Fruit fly (Drosophila melanogaster) whole organism, embryonic: ENCODE measurements around the gene Rbf2.

Source experiments
- ATbp ChIP-seq: fragments of 200-800 bp; sonication (Bioruptor generic); optimal IDR thresholded peaks from 2 replicates; lab custom pipeline; 2017; ENCODE audit warnings: missing biosample characterization, mild to moderate bottlenecking, missing genetic modification characterization, missing genetic modification reagents
- Antp ChIP-seq: fragments of 200-800 bp; sonication (Bioruptor generic); optimal IDR thresholded peaks from 3 replicates; lab custom pipeline; 2016; ENCODE audit warnings: missing biosample characterization, missing genetic modification characterization
- CG12659 ChIP-seq: fragments of 200-800 bp; sonication (Bioruptor generic); optimal IDR thresholded peaks from 3 replicates; lab custom pipeline; 2017; ENCODE audit warnings: mild to moderate bottlenecking, missing biosample characterization, missing genetic modification reagents, missing genetic modification characterization
- CG15011 ChIP-seq: fragments of 200-800 bp; sonication (Bioruptor generic); optimal IDR thresholded peaks from 3 replicates; lab custom pipeline; 2018; ENCODE audit warnings: missing biosample characterization, mild to moderate bottlenecking, missing genetic modification characterization
- CG17186 ChIP-seq: fragments of 200-800 bp; sonication (Bioruptor generic); optimal IDR thresholded peaks from 3 replicates; lab custom pipeline; 2017; ENCODE audit warnings: missing biosample characterization, missing genetic modification reagents, missing genetic modification characterization
- CG1792 ChIP-seq: fragments of 200-800 bp; sonication (Bioruptor generic); optimal IDR thresholded peaks from 2 replicates; lab custom pipeline; 2016; ENCODE audit warnings: missing biosample characterization, missing genetic modification characterization
- CG18599 ChIP-seq: fragments of 200-800 bp; sonication (Bioruptor generic); optimal IDR thresholded peaks from 3 replicates; lab custom pipeline; 2017; ENCODE audit warnings: missing biosample characterization, missing genetic modification characterization, mild to moderate bottlenecking, moderate library complexity, missing genetic modification reagents
- CG3163 ChIP-seq: fragments of 200-800 bp; sonication (Bioruptor generic); optimal IDR thresholded peaks from 3 replicates; lab custom pipeline; 2016; ENCODE audit warnings: missing biosample characterization, missing genetic modification characterization
- CG3407 ChIP-seq: fragments of 200-800 bp; sonication (Bioruptor generic); optimal IDR thresholded peaks from 2 replicates; lab custom pipeline; 2018; ENCODE audit warnings: missing biosample characterization, mild to moderate bottlenecking, missing genetic modification characterization
- CG34422 ChIP-seq: fragments of 200-800 bp; sonication (Bioruptor generic); IDR thresholded peaks from 3 replicates; pipeline ENCODE4 v1.3.6; 2022; ENCODE audit warnings: missing biosample characterization, missing genetic modification characterization
- CG3726 ChIP-seq: fragments of 200-800 bp; sonication (Bioruptor generic); IDR thresholded peaks from 3 replicates; pipeline ENCODE4, ENCODE4 v1.3.6; 2022; ENCODE audit warnings: missing biosample characterization, missing genetic modification characterization
- CG3838 ChIP-seq: fragments of 200-800 bp; sonication (Bioruptor generic); optimal IDR thresholded peaks from 3 replicates; lab custom pipeline; 2016; ENCODE audit warnings: missing biosample characterization, missing genetic modification characterization
- CG4282 ChIP-seq: fragments of 200-800 bp; sonication (Bioruptor generic); optimal IDR thresholded peaks from 2 replicates; lab custom pipeline; 2016; ENCODE audit warnings: missing biosample characterization, missing genetic modification characterization
- CG5245 ChIP-seq: fragments of 200-800 bp; sonication (Bioruptor generic); optimal IDR thresholded peaks from 3 replicates; lab custom pipeline; 2016; ENCODE audit warnings: missing biosample characterization, missing genetic modification characterization
- CG6175 ChIP-seq: fragments of 200-800 bp; sonication (Bioruptor generic); IDR thresholded peaks from 3 replicates; pipeline ENCODE4 v1.3.6; 2022; ENCODE audit warnings: missing biosample characterization, missing genetic modification characterization
- CG6683 ChIP-seq: fragments of 200-800 bp; sonication (Bioruptor generic); optimal IDR thresholded peaks from 2 replicates; lab custom pipeline; 2017; ENCODE audit warnings: missing biosample characterization, mild to moderate bottlenecking, missing genetic modification characterization, missing genetic modification reagents
- CG8944 ChIP-seq: fragments of 200-800 bp; sonication (Bioruptor generic); optimal IDR thresholded peaks from 3 replicates; lab custom pipeline; 2016; ENCODE audit warnings: missing biosample characterization, missing genetic modification characterization
- CG9817 ChIP-seq: fragments of 200-800 bp; sonication (Bioruptor generic); optimal IDR thresholded peaks from 2 replicates; lab custom pipeline; 2018; ENCODE audit warnings: missing biosample characterization, mild to moderate bottlenecking, missing genetic modification characterization, moderate library complexity
- CHES-1-like ChIP-seq: fragments of 200-800 bp; sonication (Bioruptor generic); optimal IDR thresholded peaks from 2 replicates; lab custom pipeline; 2016; ENCODE audit warnings: missing biosample characterization, missing genetic modification characterization
- Fer1 ChIP-seq: fragments of 200-800 bp; sonication (Bioruptor generic); optimal IDR thresholded peaks from 2 replicates; lab custom pipeline; 2017; ENCODE audit warnings: missing biosample characterization, mild to moderate bottlenecking, missing genetic modification characterization
- GATAe ChIP-seq: fragments of 200-800 bp; sonication (Bioruptor generic); conservative IDR thresholded peaks from 2 replicates; pipeline ENCODE4 v1.3.6; 2022; ENCODE audit warnings: missing biosample characterization, missing genetic modification characterization
- Lpt ChIP-seq: fragments of >200 bp; optimal IDR thresholded peaks from 2 replicates; lab custom pipeline; 2018; ENCODE audit warnings: missing biosample characterization, missing genetic modification characterization
- Mad ChIP-seq: fragments of 200-800 bp; sonication (Bioruptor generic); optimal IDR thresholded peaks from 2 replicates; lab custom pipeline; 2016; ENCODE audit warnings: missing biosample characterization, missing genetic modification characterization
- NC2α ChIP-seq: fragments of 200-800 bp; sonication (Bioruptor generic); optimal IDR thresholded peaks from 2 replicates; lab custom pipeline; 2016; ENCODE audit warnings: missing biosample characterization, missing genetic modification characterization
- Nf-YB ChIP-seq: fragments of 200-800 bp; sonication (Bioruptor generic); optimal IDR thresholded peaks from 3 replicates; lab custom pipeline; 2019; ENCODE audit warnings: missing biosample characterization, mild to moderate bottlenecking, missing genetic modification characterization, moderate library complexity
- Opbp ChIP-seq: fragments of 200-800 bp; sonication (Bioruptor generic); IDR thresholded peaks from 3 replicates; pipeline ENCODE4 v1.3.6; 2022; ENCODE audit warnings: missing biosample characterization, missing genetic modification characterization; ENCODE audit not compliant: partially characterized antibody
- Sry-δ ChIP-seq: fragments of 200-800 bp; sonication (Bioruptor generic); optimal IDR thresholded peaks from 2 replicates; lab custom pipeline; 2016; ENCODE audit warnings: missing biosample characterization, missing genetic modification characterization
- Taf1 ChIP-seq: fragments of 200-800 bp; sonication (Bioruptor generic); IDR thresholded peaks from 2 replicates; pipeline ENCODE4 v1.3.6; 2022; ENCODE audit warnings: missing biosample characterization, missing genetic modification characterization
- Xrp1 ChIP-seq: fragments of 200-800 bp; sonication (Bioruptor generic); IDR thresholded peaks from 2 replicates; pipeline ENCODE4 v1.3.6; 2022; ENCODE audit warnings: missing biosample characterization, missing genetic modification characterization
- ap ChIP-seq: fragments of 200-800 bp; sonication (Bioruptor generic); IDR thresholded peaks from 2 replicates; pipeline ENCODE4 v1.3.6; 2022; ENCODE audit warnings: missing biosample characterization, missing genetic modification characterization
- ase ChIP-seq: fragments of 200-800 bp; sonication (Bioruptor generic); IDR thresholded peaks from 3 replicates; pipeline ENCODE4 v1.3.6; 2022; ENCODE audit warnings: missing biosample characterization, missing genetic modification characterization
- bbx ChIP-seq: fragments of 200-800 bp; sonication (Bioruptor generic); IDR thresholded peaks from 2 replicates; pipeline ENCODE4 v1.3.6; 2022; ENCODE audit warnings: missing biosample characterization, missing genetic modification characterization; ENCODE audit not compliant: partially characterized antibody
- chif ChIP-seq, 2 experiments: fragments of 200-800 bp; sonication (Bioruptor generic); optimal IDR thresholded peaks; 3 replicates each; lab custom pipeline; 2016; ENCODE audit warnings: missing biosample characterization in 2 of 2, missing genetic modification characterization in 2 of 2
- ci ChIP-seq: fragments of 200-800 bp; sonication (Bioruptor generic); IDR thresholded peaks from 3 replicates; pipeline ENCODE4 v1.3.6; 2022; ENCODE audit warnings: missing biosample characterization, missing genetic modification characterization
- cwo ChIP-seq: fragments of 200-800 bp; sonication (Bioruptor generic); optimal IDR thresholded peaks from 3 replicates; lab custom pipeline; 2017; ENCODE audit warnings: missing biosample characterization, missing genetic modification characterization, mild to moderate bottlenecking, moderate library complexity, missing genetic modification reagents
- dmrt11E ChIP-seq: fragments of 200-800 bp; sonication (Bioruptor generic); optimal IDR thresholded peaks from 3 replicates; lab custom pipeline; 2018; ENCODE audit warnings: missing biosample characterization, mild to moderate bottlenecking, missing genetic modification characterization, moderate library complexity
- dpn ChIP-seq, 2 experiments: fragments of 200-800 bp; sonication (Bioruptor generic); optimal IDR thresholded peaks; 3 replicates each; lab custom pipeline; 2016; ENCODE audit warnings: missing biosample characterization in 2 of 2, missing genetic modification characterization in 2 of 2
- exex ChIP-seq: fragments of 200-800 bp; sonication (Bioruptor generic); optimal IDR thresholded peaks from 4 replicates; lab custom pipeline; 2018; ENCODE audit warnings: missing biosample characterization, mild to moderate bottlenecking, missing genetic modification characterization, moderate library complexity
- fd102C ChIP-seq: fragments of 200-800 bp; sonication (Bioruptor generic); optimal IDR thresholded peaks from 2 replicates; lab custom pipeline; 2018; ENCODE audit warnings: missing biosample characterization, mild to moderate bottlenecking, missing genetic modification characterization, moderate library complexity
- gfzf ChIP-seq: fragments of 200-800 bp; sonication (Bioruptor generic); optimal IDR thresholded peaks from 2 replicates; lab custom pipeline; 2016; ENCODE audit warnings: missing biosample characterization, mild to moderate bottlenecking, missing genetic modification characterization, moderate library complexity
- jigr1 ChIP-seq: fragments of 200-800 bp; sonication (Bioruptor generic); IDR thresholded peaks from 3 replicates; pipeline ENCODE4 v1.3.6; 2022; ENCODE audit warnings: missing biosample characterization, missing genetic modification characterization
- mirr ChIP-seq: fragments of 200-800 bp; sonication (Bioruptor generic); optimal IDR thresholded peaks from 3 replicates; lab custom pipeline; 2018; ENCODE audit warnings: missing biosample characterization, mild to moderate bottlenecking, missing genetic modification characterization
- nmo ChIP-seq: fragments of 200-800 bp; sonication (Bioruptor generic); optimal IDR thresholded peaks from 2 replicates; lab custom pipeline; 2018; ENCODE audit warnings: missing biosample characterization, mild to moderate bottlenecking, missing genetic modification characterization, moderate library complexity
- pfk ChIP-seq: fragments of 200-800 bp; sonication (Bioruptor generic); optimal IDR thresholded peaks from 2 replicates; lab custom pipeline; 2018; ENCODE audit warnings: missing biosample characterization, mild to moderate bottlenecking, missing genetic modification characterization, moderate library complexity
- pita ChIP-seq: fragments of 200-800 bp; sonication (Bioruptor generic); optimal IDR thresholded peaks from 2 replicates; lab custom pipeline; 2017; ENCODE audit warnings: missing biosample characterization, mild to moderate bottlenecking, missing genetic modification characterization
- pum ChIP-seq: fragments of 200-800 bp; sonication (Bioruptor generic); optimal IDR thresholded peaks from 2 replicates; lab custom pipeline; 2016; ENCODE audit warnings: missing biosample characterization, missing genetic modification characterization
- sisA ChIP-seq: fragments of 200-800 bp; sonication (Bioruptor generic); IDR thresholded peaks from 2 replicates; pipeline ENCODE4 v1.3.6; 2022; ENCODE audit warnings: missing biosample characterization, missing genetic modification characterization
- ttk ChIP-seq: fragments of 200-800 bp; sonication (Bioruptor generic); IDR thresholded peaks from 2 replicates; pipeline ENCODE4 v2.1.2; 2022; ENCODE audit warnings: missing biosample characterization, missing genetic modification characterization

Rbf2 gene

DNA sequence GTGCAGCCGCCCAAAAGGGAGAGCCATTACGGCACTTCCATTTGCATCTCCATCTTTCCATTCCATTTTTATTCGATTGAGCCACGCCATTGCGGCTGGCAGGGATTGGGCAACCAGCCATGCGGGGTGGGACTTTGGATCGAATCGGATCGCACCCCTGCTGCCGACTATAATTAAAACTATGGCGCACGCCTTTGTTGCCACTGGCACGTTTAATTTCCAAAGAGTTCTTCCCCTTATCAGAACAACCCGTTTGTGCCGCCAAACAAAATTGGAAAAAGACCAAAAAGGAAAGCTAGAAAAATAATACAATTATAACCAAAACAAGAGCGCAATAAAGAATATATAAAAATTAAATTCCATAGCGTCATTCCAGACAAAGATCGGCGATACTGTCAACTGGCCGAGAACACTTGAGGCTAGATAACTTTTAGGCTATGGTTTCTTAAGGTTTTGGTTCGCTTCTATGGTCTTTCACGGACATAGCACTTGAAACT is 44.8 kb downstream of the Rbf2 start (continued):
- TF ChIP-seq CG3407 (GFP tag; lab: Kevin White, UChicago) (no peak), CG8944 (GFP tag; lab: Kevin White, UChicago) (no peak), exex (tag; lab: Kevin White, UChicago) (peak; percentile 68), ttk (GFP tag; lab: Robert Waterston, UW) (peak; percentile 23; the same call in 1 of the 2 replicates), chif (GFP tag; optimal IDR thresholded peaks at IDR 0.05; lab: Kevin White, UChicago) (no peak), Nf-YB (peak; percentile 95), mirr (GFP tag; lab: Kevin White, UChicago) (peak; percentile 40), cwo (GFP tag; lab: Kevin White, UChicago) (peak; percentile 46), nmo (GFP tag; lab: Kevin White, UChicago) (no peak)

DNA sequence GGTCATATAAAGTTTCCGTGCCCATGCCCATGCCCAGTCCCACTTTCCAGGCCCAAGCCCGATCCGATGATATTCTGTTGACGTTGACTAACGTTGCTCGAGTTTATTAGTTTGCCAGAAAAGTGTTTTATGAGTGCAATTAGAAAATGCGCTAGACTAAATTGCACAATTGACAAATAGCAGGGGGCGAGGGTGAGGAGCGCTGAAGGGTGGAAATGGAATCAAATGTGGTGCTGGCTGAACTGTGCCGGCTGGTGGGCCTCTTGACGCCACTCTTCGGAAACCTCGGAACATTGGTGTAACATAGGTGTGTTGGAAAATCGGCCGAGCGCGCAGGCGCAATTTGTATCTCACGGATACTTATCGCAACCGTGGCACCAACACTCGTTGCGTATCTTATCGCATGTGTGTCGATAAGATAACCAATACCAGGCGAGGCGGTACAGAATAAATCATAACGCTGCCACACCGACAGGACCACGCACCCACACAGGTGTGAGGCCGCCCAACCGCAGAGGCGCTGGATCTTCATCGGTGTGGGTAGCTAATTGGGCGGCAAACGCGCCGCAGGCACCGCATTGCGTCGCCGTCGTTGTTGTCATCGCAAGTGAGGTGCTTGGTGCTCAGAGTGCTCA is 46.6 kb downstream of the Rbf2 start:
- no peak for TF ChIP-seq gfzf (GFP tag; lab: Kevin White, UChicago)
- TF ChIP-seq ap (GFP tag; lab: Robert Waterston, UW), result no peak
- TF ChIP-seq Mad (GFP tag; lab: Kevin White, UChicago), result no peak
- no peak for TF ChIP-seq pfk (GFP tag; lab: Kevin White, UChicago)
- no peak for TF ChIP-seq CG1792 (GFP tag; lab: Kevin White, UChicago)
- peak; percentile 47 for TF ChIP-seq Fer1 (GFP tag; lab: Kevin White, UChicago)
- TF ChIP-seq ci, result no peak; the same call in 2 of the 3 replicates
- no peak for TF ChIP-seq CG34422 (GFP tag; lab: Robert Waterston, UW)
- TF ChIP-seq pita, result no peak
- TF ChIP-seq Sry-δ (GFP tag; lab: Kevin White, UChicago), result no peak
- TF ChIP-seq fd102C, result no peak
- no peak for TF ChIP-seq CHES-1-like
- no peak for TF ChIP-seq dpn (GFP tag; optimal IDR thresholded peaks at IDR 0.05; lab: Kevin White, UChicago)
- peak; percentile 70; the same call in 1 of the 3 replicates for TF ChIP-seq CG6175 (GFP tag; lab: Robert Waterston, UW)
- no peak for TF ChIP-seq CG17186 (GFP tag; lab: Kevin White, UChicago)
- no peak for TF ChIP-seq CG5245 (GFP tag; lab: Kevin White, UChicago)
- TF ChIP-seq CG3838, result no peak
- no peak for TF ChIP-seq jigr1 (GFP tag; lab: Robert Waterston, UW)
- no peak for TF ChIP-seq NC2α
- TF ChIP-seq ATbp (GFP tag; lab: Kevin White, UChicago), result peak; percentile 23
- no peak for TF ChIP-seq Antp (GFP tag; lab: Kevin White, UChicago)
- TF ChIP-seq CG12659 (GFP tag; lab: Kevin White, UChicago), result peak; percentile 10
- no peak for TF ChIP-seq dmrt11E
- TF ChIP-seq Lpt (GFP tag; lab: Kevin White, UChicago), result no peak
- no peak for TF ChIP-seq CG3163 (GFP tag; lab: Kevin White, UChicago)
- TF ChIP-seq CG3726 (GFP tag; lab: Robert Waterston, UW), result no peak
- no peak for TF ChIP-seq bbx (GFP tag; lab: Robert Waterston, UW)
- no peak for TF ChIP-seq CG15011
- no peak for TF ChIP-seq Opbp (GFP tag; lab: Robert Waterston, UW)
- TF ChIP-seq CG18599 (GFP tag; lab: Kevin White, UChicago), result no peak
- TF ChIP-seq sisA, result no peak
- TF ChIP-seq Xrp1 (GFP tag; lab: Robert Waterston, UW), result no peak
- peak; percentile 100 for TF ChIP-seq GATAe (GFP tag; lab: Robert Waterston, UW)
- no peak for TF ChIP-seq pum (GFP tag; lab: Kevin White, UChicago)
- no peak for TF ChIP-seq CG6683
- TF ChIP-seq CG9817 (tag; lab: Kevin White, UChicago), result no peak
- TF ChIP-seq Taf1 (GFP tag; lab: Robert Waterston, UW), result no peak
- TF ChIP-seq CG4282 (GFP tag; lab: Kevin White, UChicago), result no peak
- 0 out of 3 replicates have a peak, but pooled peaks have one; percentile 6 for TF ChIP-seq ase (GFP tag; lab: Robert Waterston, UW)
